Worm (Caenorhabditis elegans): ENCODE results near the gene Y57G11C.14.

ce11 chrIV:14825379-14825778 is 26.3 kb downstream of the Y57G11C.14 start, which contains the start of gene rps-18:
- TF ChIP-seq ama-1 (optimal IDR thresholded peaks at IDR 0.05) (no peak), scrt-1 (GFP tag; IDR thresholded peaks at IDR 0.05) (no peak), B0310.2 (tag; optimal IDR thresholded peaks at IDR 0.05) (no peak), hmg-4 (GFP tag; optimal IDR thresholded peaks at IDR 0.05) (no peak), sea-1 (GFP tag; conservative IDR thresholded peaks at IDR 0.05) (no peak), flt-1 (GFP tag; IDR thresholded peaks at IDR 0.05) (no peak), ceh-36 (tag; optimal IDR thresholded peaks at IDR 0.05) (no peak), tbx-37 (GFP tag; conservative IDR thresholded peaks at IDR 0.05) (no peak), tbx-11 (GFP tag; IDR thresholded peaks at IDR 0.05) (no peak)
